Worm (Caenorhabditis elegans) whole organism, L1 larva: ENCODE measurements around the gene D1044.1.

Experiments
- F16B12.6 ChIP-seq: fragments of 150-350 bp; optimal IDR thresholded peaks from 2 replicates; lab custom pipeline; 2014; ENCODE audit warnings: missing biosample characterization, missing genetic modification characterization
- alr-1 ChIP-seq: fragments of 200-800 bp; sonication (Bioruptor generic); optimal IDR thresholded peaks from 2 replicates; lab custom pipeline; 2018; ENCODE audit warnings: borderline replicate concordance, mild to moderate bottlenecking, missing genetic modification characterization, missing compliant biosample characterization
- ama-1 ChIP-seq: fragments of 150-350 bp; optimal IDR thresholded peaks from 2 replicates; lab custom pipeline; 2014
- blmp-1 ChIP-seq: fragments of 150-350 bp; optimal IDR thresholded peaks from 2 replicates; lab custom pipeline; 2014; ENCODE audit warnings: missing biosample characterization, missing genetic modification characterization
- ceh-8 ChIP-seq: fragments of 200-800 bp; sonication (Bioruptor generic); optimal IDR thresholded peaks from 2 replicates; lab custom pipeline; 2018; ENCODE audit warnings: mild to moderate bottlenecking, missing genetic modification characterization, moderate library complexity, missing compliant biosample characterization
- ceh-88 ChIP-seq: fragments of 200-800 bp; sonication (Bioruptor generic); IDR thresholded peaks from 2 replicates; pipeline ENCODE4 v1.3.6; 2022; ENCODE audit warnings: missing genetic modification characterization, missing compliant biosample characterization
- ceh-90 ChIP-seq: sonication (generic microtip); optimal IDR thresholded peaks from 2 replicates; lab custom pipeline; 2016; ENCODE audit warnings: missing genetic modification characterization, missing compliant biosample characterization
- ces-1 ChIP-seq: fragments of 150-350 bp; optimal IDR thresholded peaks from 2 replicates; lab custom pipeline; 2014; ENCODE audit warnings: missing biosample characterization, missing genetic modification reagents, missing genetic modification characterization
- dpl-1 ChIP-seq, 3 experiments: fragments of 150-350 bp in 2 of 3; sonication (generic microtip) in 1 of 3; optimal IDR thresholded peaks; 2 replicates each; lab custom pipeline; 2014 to 2017; ENCODE audit warnings: missing biosample characterization in 3 of 3, missing genetic modification characterization in 3 of 3, missing genetic modification reagents in 3 of 3
- efl-1 ChIP-seq, 4 experiments: fragments of 150-350 bp; optimal IDR thresholded peaks in 3 of 4; peaks in 1 of 4; 1 replicate in 1 of 4; 2 replicates in 3 of 4; lab custom pipeline; 2014; ENCODE audit warnings: missing biosample characterization in 2 of 4, missing genetic modification characterization in 2 of 4, missing genetic modification reagents in 2 of 4
- efl-3 ChIP-seq: fragments of 200-800 bp; sonication (Bioruptor generic); optimal IDR thresholded peaks from 2 replicates; lab custom pipeline; 2018; ENCODE audit warnings: mild to moderate bottlenecking, missing genetic modification characterization, missing compliant biosample characterization
- elt-2 ChIP-seq: sonication (generic microtip); optimal IDR thresholded peaks from 2 replicates; lab custom pipeline; 2016; ENCODE audit warnings: missing genetic modification characterization, mild to moderate bottlenecking, inconsistent platforms, missing compliant biosample characterization, missing genetic modification reagents
- elt-3 ChIP-seq, 6 experiments: fragments of 150-350 bp in 1 of 6; sonication (generic microtip); optimal IDR thresholded peaks; 2 replicates each; lab custom pipeline; 2017 to 2018; ENCODE audit warnings: missing biosample characterization in 6 of 6, missing genetic modification characterization in 6 of 6, inconsistent platforms in 1 of 6
- fkh-8 ChIP-seq: sonication (generic microtip); optimal IDR thresholded peaks from 2 replicates; lab custom pipeline; 2016; ENCODE audit warnings: mild to moderate bottlenecking, missing genetic modification characterization, missing compliant biosample characterization
- fos-1 ChIP-seq: fragments of 150-350 bp; optimal IDR thresholded peaks from 2 replicates; lab custom pipeline; 2014; ENCODE audit warnings: missing biosample characterization, missing genetic modification characterization
- grh-1 ChIP-seq: fragments of 200-800 bp; sonication (Bioruptor generic); IDR thresholded peaks from 2 replicates; pipeline ENCODE4 v1.3.6; 2022; ENCODE audit warnings: missing genetic modification reagents, missing genetic modification characterization, missing compliant biosample characterization
- hlh-17 ChIP-seq: fragments of 200-800 bp; sonication (Bioruptor generic); optimal IDR thresholded peaks from 2 replicates; lab custom pipeline; 2018; ENCODE audit warnings: missing genetic modification characterization, mild to moderate bottlenecking, missing compliant biosample characterization, moderate library complexity, borderline replicate concordance
- hlh-4 ChIP-seq: sonication (generic microtip); optimal IDR thresholded peaks from 2 replicates; lab custom pipeline; 2016; ENCODE audit warnings: mild to moderate bottlenecking, missing genetic modification characterization, missing compliant biosample characterization
- irx-1 ChIP-seq: sonication (generic microtip); optimal IDR thresholded peaks from 2 replicates; lab custom pipeline; 2016; ENCODE audit warnings: missing genetic modification characterization, missing compliant biosample characterization
- isw-1 ChIP-seq: fragments of 200-800 bp; sonication (Bioruptor generic); IDR thresholded peaks from 2 replicates; pipeline ENCODE4 v1.3.6; 2022; ENCODE audit warnings: missing genetic modification characterization, missing compliant biosample characterization
- jun-1 ChIP-seq: fragments of 150-350 bp; optimal IDR thresholded peaks from 2 replicates; lab custom pipeline; 2014; ENCODE audit warnings: missing biosample characterization, missing genetic modification reagents, missing genetic modification characterization
- lin-13 ChIP-seq: fragments of 150-350 bp; optimal IDR thresholded peaks from 2 replicates; lab custom pipeline; 2014; ENCODE audit warnings: missing biosample characterization, missing genetic modification reagents, missing genetic modification characterization
- lin-14 ChIP-seq: fragments of 200-800 bp; sonication (Bioruptor generic); optimal IDR thresholded peaks from 2 replicates; lab custom pipeline; 2018; ENCODE audit warnings: mild to moderate bottlenecking, missing genetic modification characterization, moderate library complexity, missing compliant biosample characterization
- lin-35 ChIP-seq, 2 experiments: fragments of 150-350 bp; optimal IDR thresholded peaks; 2 replicates each; lab custom pipeline; 2014; ENCODE audit warnings: missing biosample characterization in 2 of 2, missing genetic modification characterization in 2 of 2, missing genetic modification reagents in 2 of 2
- lin-39 ChIP-seq: fragments of 150-350 bp; optimal IDR thresholded peaks from 2 replicates; lab custom pipeline; 2014; ENCODE audit warnings: missing biosample characterization, missing genetic modification reagents, missing genetic modification characterization
- lir-3 ChIP-seq: sonication (generic microtip); optimal IDR thresholded peaks from 2 replicates; lab custom pipeline; 2016; ENCODE audit warnings: mild to moderate bottlenecking, missing genetic modification characterization, moderate library complexity, missing compliant biosample characterization; ENCODE audit not compliant: poor library complexity
- lsy-2 ChIP-seq, 2 experiments: fragments of 150-350 bp; optimal IDR thresholded peaks; 2 replicates each; lab custom pipeline; 2014; ENCODE audit warnings: missing biosample characterization in 2 of 2, missing genetic modification characterization in 2 of 2
- mep-1 ChIP-seq: fragments of 150-350 bp; optimal IDR thresholded peaks from 2 replicates; lab custom pipeline; 2014; ENCODE audit warnings: missing biosample characterization, missing genetic modification characterization
- nhr-19 ChIP-seq: fragments of 200-800 bp; sonication (Bioruptor generic); conservative IDR thresholded peaks from 2 replicates; pipeline ENCODE4 v1.3.6; 2022; ENCODE audit warnings: missing genetic modification characterization, missing compliant biosample characterization
- nhr-20 ChIP-seq: sonication (generic microtip); optimal IDR thresholded peaks from 2 replicates; lab custom pipeline; 2016; ENCODE audit warnings: mild to moderate bottlenecking, missing genetic modification characterization, missing compliant biosample characterization
- nhr-28 ChIP-seq: fragments of 150-350 bp; optimal IDR thresholded peaks from 2 replicates; lab custom pipeline; 2014; ENCODE audit warnings: missing biosample characterization, missing genetic modification characterization
- nhr-71 ChIP-seq: sonication (generic microtip); optimal IDR thresholded peaks from 2 replicates; lab custom pipeline; 2016; ENCODE audit warnings: mild to moderate bottlenecking, missing genetic modification characterization, moderate library complexity, missing compliant biosample characterization
- nhr-77 ChIP-seq: fragments of 150-350 bp; optimal IDR thresholded peaks from 2 replicates; lab custom pipeline; 2014; ENCODE audit warnings: missing biosample characterization, missing genetic modification characterization
- nhr-85 ChIP-seq: sonication (generic microtip); peaks from one replicate; lab custom pipeline; 2016; ENCODE audit warnings: missing genetic modification characterization, inconsistent platforms, missing compliant biosample characterization
- nhr-90 ChIP-seq: sonication (generic microtip); optimal IDR thresholded peaks from 2 replicates; lab custom pipeline; 2016; ENCODE audit warnings: mild to moderate bottlenecking, missing genetic modification characterization, missing compliant biosample characterization; ENCODE audit not compliant: poor library complexity
- rnt-1 ChIP-seq: sonication (generic microtip); optimal IDR thresholded peaks from 2 replicates; lab custom pipeline; 2016; ENCODE audit warnings: mild to moderate bottlenecking, missing genetic modification characterization, moderate library complexity, missing compliant biosample characterization
- skn-1 ChIP-seq: fragments of 150-350 bp; optimal IDR thresholded peaks from 2 replicates; lab custom pipeline; 2014; ENCODE audit warnings: missing biosample characterization, missing genetic modification characterization
- snpc-4 ChIP-seq: fragments of 150-350 bp; optimal IDR thresholded peaks from 2 replicates; lab custom pipeline; 2014; ENCODE audit warnings: missing biosample characterization, missing genetic modification characterization
- snu-23 ChIP-seq: sonication (generic microtip); optimal IDR thresholded peaks from 2 replicates; lab custom pipeline; 2016; ENCODE audit warnings: missing genetic modification characterization, missing compliant biosample characterization
- sox-4 ChIP-seq: sonication (generic microtip); optimal IDR thresholded peaks from 2 replicates; lab custom pipeline; 2016; ENCODE audit warnings: missing genetic modification characterization, missing compliant biosample characterization
- sptf-1 ChIP-seq: fragments of 150-350 bp; optimal IDR thresholded peaks from 2 replicates; lab custom pipeline; 2014; ENCODE audit warnings: missing biosample characterization, missing genetic modification characterization
- swsn-7 ChIP-seq: sonication (generic microtip); optimal IDR thresholded peaks from 2 replicates; lab custom pipeline; 2016; ENCODE audit warnings: missing genetic modification characterization, missing compliant biosample characterization
- tbx-2 ChIP-seq: sonication (generic microtip); optimal IDR thresholded peaks from 2 replicates; lab custom pipeline; 2016; ENCODE audit warnings: missing genetic modification characterization, missing compliant biosample characterization
- unc-130 ChIP-seq: fragments of 150-350 bp; optimal IDR thresholded peaks from 2 replicates; lab custom pipeline; 2017; ENCODE audit warnings: missing biosample characterization, missing genetic modification characterization, inconsistent platforms
- unc-30 ChIP-seq: sonication (generic microtip); optimal IDR thresholded peaks from 2 replicates; lab custom pipeline; 2017; ENCODE audit warnings: missing biosample characterization, missing genetic modification characterization
- unc-86 ChIP-seq: sonication (generic microtip); optimal IDR thresholded peaks from 2 replicates; lab custom pipeline; 2016; ENCODE audit warnings: missing genetic modification characterization, missing compliant biosample characterization
- unc-98 ChIP-seq: fragments of 200-800 bp; sonication (Bioruptor generic); IDR thresholded peaks from 2 replicates; pipeline ENCODE4 v1.3.6; 2022; ENCODE audit warnings: missing genetic modification characterization, missing compliant biosample characterization
- vab-15 ChIP-seq: sonication (generic microtip); optimal IDR thresholded peaks from 2 replicates; lab custom pipeline; 2017; ENCODE audit warnings: missing genotype, mild to moderate bottlenecking, missing genetic modification characterization, missing compliant biosample characterization
- zip-4 ChIP-seq: fragments of 200-800 bp; sonication (Bioruptor generic); optimal IDR thresholded peaks from 2 replicates; lab custom pipeline; 2018; ENCODE audit warnings: mild to moderate bottlenecking, missing genetic modification characterization, moderate library complexity, missing compliant biosample characterization

The D1044.1 gene

DNA sequence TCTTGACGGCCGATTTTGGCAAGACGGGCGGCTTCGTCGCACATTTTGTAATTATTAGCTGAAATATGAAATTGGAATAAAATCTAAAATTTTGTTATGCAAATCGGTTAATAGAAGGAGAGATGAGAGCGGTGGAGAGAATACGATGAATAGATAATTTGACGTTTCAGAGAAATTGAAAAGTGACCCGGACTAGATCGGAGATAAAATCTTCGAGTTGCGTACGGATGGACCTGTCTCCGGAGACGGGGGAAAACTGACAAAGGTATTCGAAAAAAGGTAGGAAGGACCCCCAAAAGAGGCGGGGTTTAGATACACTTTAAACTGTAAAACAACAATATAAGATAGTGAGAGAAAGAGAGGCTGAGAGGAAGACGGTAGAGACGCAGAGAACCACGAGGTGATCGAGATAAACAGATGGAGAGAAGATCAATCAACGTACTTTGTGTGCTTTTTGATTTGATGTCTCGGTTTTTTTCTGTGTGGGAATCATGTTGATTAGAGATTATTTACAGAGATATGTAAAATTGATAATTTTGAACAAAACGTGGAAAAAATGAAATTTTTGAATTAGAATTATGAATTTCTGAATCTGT is 8.1 kb downstream of the D1044.1 start, which contains the start of gene F09F7.6 (continued):
- TF ChIP-seq ceh-8 (no peak), lin-39 (peak; percentile 25), sptf-1 (tag; lab: Kevin White, UChicago) (no peak), unc-130 (tag; lab: Kevin White, UChicago) (peak; percentile 89), unc-30 (tag; lab: Kevin White, UChicago) (no peak), mep-1 (tag; lab: Kevin White, UChicago) (peak; percentile 18), lin-13 (GFP tag; lab: Kevin White, UChicago) (peak; percentile 4), swsn-7 (tag; lab: Kevin White, UChicago) (peak; percentile 46), efl-3 (GFP tag; lab: Kevin White, UChicago) (no peak), snpc-4 (tag; lab: Kevin White, UChicago) (no peak), lsy-2 (tag; optimal IDR thresholded peaks at IDR 0.05; lab: Kevin White, UChicago) (peak; percentile 57 to 63), blmp-1 (peak; percentile 44), jun-1 (tag; lab: Kevin White, UChicago) (no peak), lin-14 (GFP tag; lab: Kevin White, UChicago) (peak; percentile 89), F16B12.6 (tag; lab: Kevin White, UChicago) (no peak), zip-4 (GFP tag; lab: Kevin White, UChicago) (no peak), skn-1 (tag; lab: Kevin White, UChicago) (no peak), rnt-1 (peak; percentile 76), vab-15 (tag; lab: Kevin White, UChicago) (peak; percentile 50), irx-1 (tag; lab: Kevin White, UChicago) (peak; percentile 10), nhr-19 (peak; percentile 98), fkh-8 (tag; lab: Kevin White, UChicago) (no peak), fos-1 (tag; lab: Kevin White, UChicago) (no peak), isw-1 (no peak), tbx-2 (tag; lab: Kevin White, UChicago) (peak; percentile 81), unc-98 (GFP tag; lab: Robert Waterston, UW) (no peak), lir-3 (peak; percentile 72), snu-23 (GFP tag; lab: Kevin White, UChicago) (peak; percentile 93), elt-3 (tag; optimal IDR thresholded peaks at IDR 0.05; lab: Kevin White, UChicago) (peak; percentile 35 to 93 (median 72)), alr-1 (tag; lab: Kevin White, UChicago) (no peak), ces-1 (GFP tag; lab: Kevin White, UChicago) (no peak), efl-1 (optimal IDR thresholded peaks at IDR 0.05; lab: Kevin White, UChicago) (peak; percentile 37 to 52), efl-1 (GFP tag; optimal IDR thresholded peaks at IDR 0.05 in 1 of 2; lab: Kevin White, UChicago) (peak in 1 of 2 experiments; percentile 96), dpl-1 (GFP tag; optimal IDR thresholded peaks at IDR 0.05; lab: Kevin White, UChicago) (peak in 2 of 3 experiments; percentile 21 to 42), ama-1 (peak; percentile 47), elt-2 (peak; percentile 74), nhr-85 (peak; percentile 98)

DNA sequence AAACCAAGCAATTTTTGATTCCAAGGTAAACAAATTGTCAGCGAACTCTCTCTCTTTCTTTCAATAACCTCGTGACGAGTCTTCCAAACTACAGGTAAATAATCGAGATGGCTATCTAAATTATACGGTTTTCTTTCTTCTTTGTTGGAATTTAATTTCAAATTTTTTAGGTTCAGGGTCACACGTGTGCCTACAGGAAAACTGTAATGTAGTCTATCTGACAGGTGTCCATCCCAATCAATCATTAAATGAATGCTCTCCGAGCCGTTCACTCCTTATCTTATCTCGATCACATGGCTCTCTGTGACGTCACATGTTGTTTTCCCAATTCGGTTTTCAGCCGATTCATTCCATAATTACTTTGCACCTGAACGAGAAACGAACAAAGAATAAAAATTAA is 9.0 kb downstream of the D1044.1 start:
- TF ChIP-seq lsy-2 (tag; optimal IDR thresholded peaks at IDR 0.05; lab: Kevin White, UChicago), result peak in 1 of 2 experiments; percentile 24
- no peak for TF ChIP-seq lin-13 (GFP tag; lab: Kevin White, UChicago)
- TF ChIP-seq nhr-71 (tag; lab: Kevin White, UChicago), result peak; percentile 41
- no peak for TF ChIP-seq sox-4 (tag; lab: Kevin White, UChicago)
- peak; percentile 86 for TF ChIP-seq nhr-20 (tag; lab: Kevin White, UChicago)
- TF ChIP-seq nhr-90 (tag; lab: Kevin White, UChicago), result peak; percentile 24
- peak; percentile 89 for TF ChIP-seq nhr-85
- peak in 1 of 2 experiments; percentile 29 for TF ChIP-seq lin-35 (GFP tag; optimal IDR thresholded peaks at IDR 0.05; lab: Kevin White, UChicago)
- TF ChIP-seq ceh-90 (tag; lab: Kevin White, UChicago), result no peak
- no peak for TF ChIP-seq unc-86
- TF ChIP-seq skn-1 (tag; lab: Kevin White, UChicago), result peak; percentile 12
- TF ChIP-seq nhr-77 (tag; lab: Kevin White, UChicago), result no peak
- no peak for TF ChIP-seq snpc-4 (tag; lab: Kevin White, UChicago)
- no peak for TF ChIP-seq ama-1
- no peak for TF ChIP-seq rnt-1
- peak; percentile 28; the same call in 1 of the 2 replicates for TF ChIP-seq nhr-19
- no peak for TF ChIP-seq grh-1
- no peak for TF ChIP-seq efl-1 (optimal IDR thresholded peaks at IDR 0.05; lab: Kevin White, UChicago)
- TF ChIP-seq efl-1 (GFP tag; optimal IDR thresholded peaks at IDR 0.05 in 1 of 2; lab: Kevin White, UChicago), result peak in 1 of 2 experiments; percentile 84
- peak; percentile 59 for TF ChIP-seq elt-2
- TF ChIP-seq hlh-4 (tag; lab: Kevin White, UChicago), result no peak
- peak; percentile 52 for TF ChIP-seq lin-14 (GFP tag; lab: Kevin White, UChicago)
- no peak for TF ChIP-seq hlh-17
- TF ChIP-seq nhr-28 (tag; lab: Kevin White, UChicago), result no peak
- TF ChIP-seq ceh-88 (GFP tag; lab: Robert Waterston, UW), result no peak
- TF ChIP-seq fos-1 (tag; lab: Kevin White, UChicago), result no peak
- TF ChIP-seq snu-23 (GFP tag; lab: Kevin White, UChicago), result peak; percentile 28
